Worm (Caenorhabditis elegans): Measurements from ENCODE around the gene Y44A6D.6.

Y44A6D.6 gene

DNA sequence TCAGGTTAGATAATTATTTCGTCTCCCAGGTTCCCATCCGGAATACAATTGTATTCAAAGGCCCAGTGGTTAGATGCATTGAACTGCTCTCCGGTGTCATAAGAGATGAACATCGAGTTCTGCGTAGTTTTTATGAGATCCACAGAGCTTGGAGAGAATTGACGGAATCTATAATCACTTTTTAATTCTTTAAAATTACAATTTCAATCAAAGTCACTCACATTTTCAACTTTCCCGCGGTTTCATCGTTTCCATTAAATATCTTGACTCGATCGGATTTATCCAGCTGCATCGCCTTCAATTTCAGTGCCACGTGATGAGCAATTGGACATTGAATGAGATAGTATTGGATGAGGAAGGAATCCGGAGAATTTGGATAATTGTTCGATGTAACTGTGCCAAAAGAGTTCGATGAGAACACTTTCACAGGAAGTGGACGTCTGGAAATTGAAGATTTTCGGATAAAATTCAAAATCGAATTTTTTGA, 40.6 kb downstream of the Y44A6D.6 start (continued):
- TF ChIP-seq snpc-1.1 (tag; optimal IDR thresholded peaks at IDR 0.05; ENCODE audit: insufficient read depth), result no peak
- TF ChIP-seq ets-4 (GFP tag; optimal IDR thresholded peaks at IDR 0.05), result peak; percentile 32
- TF ChIP-seq sea-2 (GFP tag; IDR thresholded peaks at IDR 0.05), result no peak
- TF ChIP-seq ama-1 (optimal IDR thresholded peaks at IDR 0.05), result peak; percentile 75
- TF ChIP-seq ama-1 (GFP tag; optimal IDR thresholded peaks at IDR 0.05), result no peak
- peak; percentile 30; the same call in 1 of the 2 replicates for TF ChIP-seq hmg-1.2 (GFP tag; IDR thresholded peaks at IDR 0.05)
- peak; percentile 78 for TF ChIP-seq zim-3 (tag; optimal IDR thresholded peaks at IDR 0.05)
- TF ChIP-seq zfh-2 (GFP tag; conservative IDR thresholded peaks at IDR 0.05), result no peak
- TF ChIP-seq F39B2.1 (GFP tag; IDR thresholded peaks at IDR 0.05), result no peak
- no peak for TF ChIP-seq pha-4 (tag; optimal IDR thresholded peaks at IDR 0.05)

DNA sequence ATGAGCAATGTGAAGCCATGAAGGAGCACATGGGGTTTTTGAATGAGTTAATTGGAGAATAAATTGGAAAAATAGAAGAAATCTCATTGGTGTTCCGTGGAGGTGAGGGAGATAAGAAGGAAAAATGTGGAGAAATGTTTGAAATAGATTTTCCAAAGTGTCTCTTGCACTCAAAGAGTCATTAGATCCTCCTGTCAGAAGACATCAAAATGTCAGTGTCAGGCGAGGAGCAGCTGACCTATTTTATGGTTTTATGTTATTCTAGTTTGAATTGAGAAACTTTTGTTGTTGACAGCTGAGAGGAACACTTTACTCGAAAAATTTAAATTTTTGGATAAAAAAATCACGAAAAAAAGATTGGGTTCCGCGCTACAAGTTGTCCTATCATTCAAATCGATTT, 43.4 kb downstream of the Y44A6D.6 start, which contains the start of gene clec-264:
TSS of gene clec-264 (minus strand) at position 122 of the 400 bp plus-strand sequence.
- TF ChIP-seq bed-2 (GFP tag; IDR thresholded peaks at IDR 0.05), result no peak
- no peak for TF ChIP-seq rpc-1 (optimal IDR thresholded peaks at IDR 0.05)
- no peak for TF ChIP-seq rpc-1 (tag; optimal IDR thresholded peaks at IDR 0.05)
- no peak for TF ChIP-seq akir-1 (GFP tag; optimal IDR thresholded peaks at IDR 0.05)
- no peak for TF ChIP-seq F22D6.2 (tag; optimal IDR thresholded peaks at IDR 0.05)
- no peak for TF ChIP-seq xnd-1 (tag; optimal IDR thresholded peaks at IDR 0.05)
- TF ChIP-seq attf-3 (GFP tag; conservative IDR thresholded peaks at IDR 0.05), result no peak
- no peak for TF ChIP-seq Y56A3A.18 (GFP tag; IDR thresholded peaks at IDR 0.05)
- TF ChIP-seq zfh-2 (GFP tag; conservative IDR thresholded peaks at IDR 0.05), result no peak
- TF ChIP-seq ztf-6 (GFP tag; IDR thresholded peaks at IDR 0.05), result no peak
- TF ChIP-seq F37B4.10 (GFP tag; IDR thresholded peaks at IDR 0.05), result no peak
- no peak for TF ChIP-seq D2030.7 (GFP tag; IDR thresholded peaks at IDR 0.05)
- TF ChIP-seq snpc-3.4 (tag; optimal IDR thresholded peaks at IDR 0.05), result no peak

DNA sequence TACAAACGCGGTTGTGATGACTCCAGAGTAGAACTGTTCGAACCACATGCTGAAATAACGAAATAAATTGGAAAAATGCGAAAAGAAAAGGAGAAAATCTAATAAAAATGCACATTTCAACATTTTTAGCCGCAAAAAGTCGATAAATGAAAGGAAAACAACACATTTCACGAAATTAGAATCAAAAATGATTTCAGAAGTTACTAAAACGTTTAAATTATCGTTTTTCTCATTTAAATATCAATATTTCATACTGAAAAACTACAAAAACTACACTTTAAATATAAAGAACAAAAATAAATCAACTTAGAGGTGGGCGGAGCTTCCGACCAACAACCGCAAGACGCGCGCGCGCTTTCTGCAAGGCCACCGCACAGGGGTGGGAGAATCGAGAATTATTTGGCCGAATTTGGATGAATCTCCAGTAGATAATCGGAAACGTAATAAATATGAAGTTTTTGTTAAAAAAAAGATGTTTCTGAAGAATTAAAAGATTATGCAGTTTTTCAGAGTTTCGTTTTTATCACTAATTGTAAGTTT, 44.8 kb downstream of the Y44A6D.6 start, which contains the start of gene ndua-1:
TSS of gene ndua-1 (minus strand) at position 51 of the 540 bp plus-strand sequence.
- no peak for TF ChIP-seq lir-1 (GFP tag; conservative IDR thresholded peaks at IDR 0.05)
- TF ChIP-seq lsl-1 (GFP tag; optimal IDR thresholded peaks at IDR 0.05), result no peak
- peak; percentile 26 for TF ChIP-seq snpc-1.1 (tag; optimal IDR thresholded peaks at IDR 0.05; ENCODE audit: insufficient read depth)
- no peak for TF ChIP-seq C06A6.2 (GFP tag; conservative IDR thresholded peaks at IDR 0.05)
- TF ChIP-seq madf-3 (GFP tag; IDR thresholded peaks at IDR 0.05), result no peak
- no peak for TF ChIP-seq Y56A3A.18 (GFP tag; IDR thresholded peaks at IDR 0.05)
- no peak for TF ChIP-seq ztf-6 (GFP tag; IDR thresholded peaks at IDR 0.05)
- no peak for TF ChIP-seq mxl-1 (tag; optimal IDR thresholded peaks at IDR 0.05)
- peak; percentile 49 for TF ChIP-seq D2030.7 (GFP tag; IDR thresholded peaks at IDR 0.05)
- TF ChIP-seq snpc-1.3 (tag; optimal IDR thresholded peaks at IDR 0.05; ENCODE audit: insufficient read depth), result peak; percentile 17
- TF ChIP-seq ztf-22 (GFP tag; optimal IDR thresholded peaks at IDR 0.05), result no peak
- no peak for TF ChIP-seq ama-1 (optimal IDR thresholded peaks at IDR 0.05)
- peak in 1 of 2 experiments; percentile 28 for TF ChIP-seq ama-1 (GFP tag; optimal IDR thresholded peaks at IDR 0.05)
- peak; percentile 20 for TF ChIP-seq ZK185.1 (tag; optimal IDR thresholded peaks at IDR 0.05; ENCODE audit: poor library complexity, severe bottlenecking)
- TF ChIP-seq lin-35 (GFP tag; optimal IDR thresholded peaks at IDR 0.05), result no peak
- 0 out of 2 replicates have a peak, but pooled peaks have one; percentile 30 for TF ChIP-seq mcd-1 (GFP tag; IDR thresholded peaks at IDR 0.05)
- TF ChIP-seq B0261.1 (tag; optimal IDR thresholded peaks at IDR 0.05), result no peak
- no peak for TF ChIP-seq lin-54 (GFP tag; optimal IDR thresholded peaks at IDR 0.05)
- no peak for TF ChIP-seq F49E8.2 (tag; optimal IDR thresholded peaks at IDR 0.05; ENCODE audit: insufficient read depth)
- TF ChIP-seq F23B12.7 (tag; optimal IDR thresholded peaks at IDR 0.05; ENCODE audit: insufficient read depth), result peak; percentile 50
- TF ChIP-seq rpc-1 (optimal IDR thresholded peaks at IDR 0.05), result peak; percentile 19
- TF ChIP-seq rpc-1 (tag; optimal IDR thresholded peaks at IDR 0.05), result no peak
- TF ChIP-seq T26A5.8 (tag; optimal IDR thresholded peaks at IDR 0.05), result no peak

Data from whole organism, young adult.